Fruit fly (Drosophila melanogaster): ENCODE data around the gene CG4367.
A peak's percentile ranks its signal among the peaks of the same experiment; 100 is the strongest.

The CG4367 gene

dm6 chr3R:20285678-20286449 lies 18.9 kb downstream of the CG4367 start (continued):
- TF ChIP-seq Dfd (GFP tag; optimal IDR thresholded peaks at IDR 0.05): no peak
- TF ChIP-seq prd (optimal IDR thresholded peaks at IDR 0.05): no peak
- peak; percentile 64; the same call in 2 of the 3 replicates for TF ChIP-seq prd (GFP tag; IDR thresholded peaks at IDR 0.05)
- TF ChIP-seq jigr1 (GFP tag; IDR thresholded peaks at IDR 0.05): no peak
- peak; percentile 61 for TF ChIP-seq CG4820 (GFP tag; optimal IDR thresholded peaks at IDR 0.05)
- peak; percentile 49 for TF ChIP-seq unpg (GFP tag; optimal IDR thresholded peaks at IDR 0.05)
- peak; percentile 66 for TF ChIP-seq CG11504 (tag; optimal IDR thresholded peaks at IDR 0.05)
- TF ChIP-seq Hand (GFP tag; optimal IDR thresholded peaks at IDR 0.05): no peak
- TF ChIP-seq Xrp1 (GFP tag; IDR thresholded peaks at IDR 0.05): peak; percentile 75
- TF ChIP-seq Med (GFP tag): peak; percentile 92
- TF ChIP-seq CG5245 (GFP tag; optimal IDR thresholded peaks at IDR 0.05): peak; percentile 63
- no peak for TF ChIP-seq insv (GFP tag; optimal IDR thresholded peaks at IDR 0.05)
- TF ChIP-seq ab (GFP tag; optimal IDR thresholded peaks at IDR 0.05): no peak
- peak; percentile 87 for TF ChIP-seq Blimp-1 (GFP tag; optimal IDR thresholded peaks at IDR 0.05)
- no peak for TF ChIP-seq Fer2 (tag; optimal IDR thresholded peaks at IDR 0.05)
- TF ChIP-seq Neu2 (GFP tag; optimal IDR thresholded peaks at IDR 0.05; ENCODE audit: borderline replicate concordance): no peak
- peak; percentile 75 for TF ChIP-seq grn (GFP tag; optimal IDR thresholded peaks at IDR 0.05)
- TF ChIP-seq ewg (GFP tag; optimal IDR thresholded peaks at IDR 0.05): peak; percentile 74
- peak; percentile 35 for TF ChIP-seq CG17385 (GFP tag; optimal IDR thresholded peaks at IDR 0.05)
- no peak for TF ChIP-seq CG6654 (GFP tag; optimal IDR thresholded peaks at IDR 0.05)
- no peak for TF ChIP-seq Hmx (GFP tag; optimal IDR thresholded peaks at IDR 0.05)
- no peak; the same call in 2 of the 3 replicates for TF ChIP-seq CG14050 (GFP tag; IDR thresholded peaks at IDR 0.05)
- no peak for TF ChIP-seq hbn (GFP tag; IDR thresholded peaks at IDR 0.05; ENCODE audit: partially characterized antibody)
- TF ChIP-seq CG9437 (GFP tag; optimal IDR thresholded peaks at IDR 0.05): no peak
- peak; percentile 78 for TF ChIP-seq CG9727 (GFP tag; optimal IDR thresholded peaks at IDR 0.05)
- no peak for TF ChIP-seq pfk (GFP tag; optimal IDR thresholded peaks at IDR 0.05)
- peak; percentile 32 for TF ChIP-seq MTF-1 (GFP tag; optimal IDR thresholded peaks at IDR 0.05; ENCODE audit: borderline replicate concordance)
- no peak for TF ChIP-seq CG7963 (GFP tag; IDR thresholded peaks at IDR 0.05; ENCODE audit: partially characterized antibody)
- no peak for TF ChIP-seq gro (GFP tag; optimal IDR thresholded peaks at IDR 0.05)
- no peak for TF ChIP-seq CG14965 (GFP tag; optimal IDR thresholded peaks at IDR 0.05; ENCODE audit: borderline replicate concordance)
- no peak for TF ChIP-seq CG7357 (GFP tag; IDR thresholded peaks at IDR 0.05)
- peak; percentile 79 for TF ChIP-seq gsb-n (tag; optimal IDR thresholded peaks at IDR 0.05)
- no peak for TF ChIP-seq CG11696 (GFP tag; IDR thresholded peaks at IDR 0.05)
- TF ChIP-seq maf-S (GFP tag; optimal IDR thresholded peaks at IDR 0.05): no peak
- no peak for TF ChIP-seq tll (GFP tag; optimal IDR thresholded peaks at IDR 0.05)
- no peak for TF ChIP-seq Myb (GFP tag; optimal IDR thresholded peaks at IDR 0.05)
- no peak for TF ChIP-seq slou (GFP tag; optimal IDR thresholded peaks at IDR 0.05)
- no peak for TF ChIP-seq mld (GFP tag; IDR thresholded peaks at IDR 0.05; ENCODE audit: partially characterized antibody)
- TF ChIP-seq CG3726 (GFP tag; IDR thresholded peaks at IDR 0.05): 0 out of 3 replicates have a peak, but pooled peaks have one; percentile 30
- TF ChIP-seq Jarid2 (GFP tag; optimal IDR thresholded peaks at IDR 0.05): peak; percentile 59
- peak; percentile 67 for TF ChIP-seq org-1 (GFP tag; optimal IDR thresholded peaks at IDR 0.05)
- no peak for TF ChIP-seq Aef1 (GFP tag; IDR thresholded peaks at IDR 0.05)
- TF ChIP-seq Bdp1 (GFP tag; optimal IDR thresholded peaks at IDR 0.05): peak; percentile 61
- 0 out of 2 replicates have a peak, but pooled peaks have one; percentile 7 for TF ChIP-seq CG14441 (GFP tag; IDR thresholded peaks at IDR 0.05)
- no peak for TF ChIP-seq pum (GFP tag; optimal IDR thresholded peaks at IDR 0.05)
- TF ChIP-seq Mad (GFP tag; optimal IDR thresholded peaks at IDR 0.05): no peak
- TF ChIP-seq ken (GFP tag; IDR thresholded peaks at IDR 0.05): peak; percentile 76
- no peak for TF ChIP-seq D19B (GFP tag; optimal IDR thresholded peaks at IDR 0.05)
- no peak for TF ChIP-seq Nf-YC (tag; optimal IDR thresholded peaks at IDR 0.05)
